Fruit fly (Drosophila melanogaster) whole organism, pupa: Measurements from ENCODE around the gene ppan.

Experiments used
- CG12605 ChIP-seq: fragments of 200-800 bp; sonication (Bioruptor generic); IDR thresholded peaks from 2 replicates; pipeline ENCODE4 v1.3.6; 2022; ENCODE audit warnings: missing biosample characterization, missing genetic modification characterization
- CG32121 ChIP-seq: fragments of 200-800 bp; sonication (Bioruptor generic); IDR thresholded peaks from 2 replicates; pipeline ENCODE4 v1.3.6; 2022; ENCODE audit warnings: missing biosample characterization, missing genetic modification characterization
- CG8301 ChIP-seq: fragments of 200-800 bp; sonication (Bioruptor generic); optimal IDR thresholded peaks from 2 replicates; lab custom pipeline; 2018; ENCODE audit warnings: missing biosample characterization, mild to moderate bottlenecking, missing genetic modification characterization
- Pif1B ChIP-seq: fragments of 200-800 bp; sonication (Bioruptor generic); optimal IDR thresholded peaks from 3 replicates; lab custom pipeline; 2016; ENCODE audit warnings: missing biosample characterization, missing genetic modification characterization
- Snoo ChIP-seq: fragments of 200-800 bp; sonication (Bioruptor generic); optimal IDR thresholded peaks from 3 replicates; lab custom pipeline; 2017; ENCODE audit warnings: missing biosample characterization, mild to moderate bottlenecking, missing genetic modification characterization, inconsistent platforms

DNA sequence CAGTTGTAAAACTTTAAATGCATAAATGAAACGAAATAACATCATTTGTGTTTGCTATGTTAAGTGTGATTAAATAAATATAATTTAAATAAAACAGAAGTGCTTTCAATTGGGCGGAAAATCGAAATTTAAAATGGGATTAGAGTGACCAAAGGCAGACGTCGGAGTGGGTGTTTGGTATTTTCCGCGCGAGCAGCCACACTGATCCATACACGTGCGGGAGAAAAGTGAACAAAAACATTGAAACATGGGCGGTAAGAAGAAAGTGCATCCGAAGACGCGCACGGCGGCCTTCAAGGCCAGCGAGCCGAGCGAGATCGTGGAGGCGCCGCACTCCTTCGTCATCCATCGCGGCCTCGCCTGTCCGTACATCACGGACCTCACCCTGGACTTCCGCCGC is at the start of gene ppan:
- no peak for TF ChIP-seq CG32121 (GFP tag; lab: Robert Waterston, UW)
- no peak for TF ChIP-seq CG8301 (tag; lab: Kevin White, UChicago)
- no peak for TF ChIP-seq Snoo (tag; lab: Kevin White, UChicago)
- TF ChIP-seq Pif1B (GFP tag; lab: Kevin White, UChicago), result no peak
- no peak for TF ChIP-seq CG12605 (GFP tag; lab: Robert Waterston, UW)
